Worm (Caenorhabditis elegans) whole organism, young adult: ENCODE measurements around the gene ceh-82.

Source experiments
- bed-2 ChIP-seq: fragments of 200-800 bp; sonication (Bioruptor generic); IDR thresholded peaks from 2 replicates; pipeline ENCODE4 v1.3.6; 2022; ENCODE audit warnings: missing genetic modification reagents, missing genetic modification characterization, missing compliant biosample characterization
- sdz-38 ChIP-seq: sonication (generic microtip); optimal IDR thresholded peaks from 2 replicates; lab custom pipeline; 2016; ENCODE audit warnings: missing genotype, missing genetic modification characterization, missing compliant biosample characterization
- sptf-2 ChIP-seq: fragments of 200-800 bp; sonication (Bioruptor generic); optimal IDR thresholded peaks from 2 replicates; lab custom pipeline; 2018; ENCODE audit warnings: mild to moderate bottlenecking, missing genetic modification characterization, missing compliant biosample characterization
- ztf-3 ChIP-seq: fragments of 200-800 bp; sonication (Bioruptor generic); optimal IDR thresholded peaks from 2 replicates; lab custom pipeline; 2018; ENCODE audit warnings: mild to moderate bottlenecking, missing genetic modification characterization, missing compliant biosample characterization

DNA sequence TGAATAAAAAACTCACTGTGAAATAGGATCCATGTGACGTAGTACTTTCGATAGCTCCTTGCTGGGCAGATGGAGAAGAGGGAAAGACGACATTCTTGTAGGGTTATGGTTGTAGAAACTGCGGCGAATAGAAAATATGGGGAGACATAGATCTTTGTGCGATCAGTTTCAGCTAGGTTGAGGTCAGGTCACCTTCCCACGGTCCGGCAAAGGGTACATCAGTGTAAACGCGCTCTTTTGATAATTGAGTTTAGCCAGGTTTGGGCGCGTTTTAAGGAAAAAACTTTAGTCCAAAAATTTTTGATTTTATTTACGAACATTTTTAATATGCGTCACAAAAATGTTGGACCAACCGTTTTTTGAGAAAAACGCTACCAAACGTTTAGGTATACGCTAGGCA is 24.0 kb downstream of the ceh-82 start, which contains the start of gene F36H5.17:
- no peak for TF ChIP-seq sptf-2 (GFP tag; lab: Kevin White, UChicago)
- TF ChIP-seq ztf-3 (GFP tag; lab: Kevin White, UChicago): no peak
- TF ChIP-seq bed-2 (GFP tag; lab: Robert Waterston, UW): no peak
- TF ChIP-seq sdz-38: no peak
